Worm (Caenorhabditis elegans): ENCODE measurements around the gene R05D8.11.

DNA sequence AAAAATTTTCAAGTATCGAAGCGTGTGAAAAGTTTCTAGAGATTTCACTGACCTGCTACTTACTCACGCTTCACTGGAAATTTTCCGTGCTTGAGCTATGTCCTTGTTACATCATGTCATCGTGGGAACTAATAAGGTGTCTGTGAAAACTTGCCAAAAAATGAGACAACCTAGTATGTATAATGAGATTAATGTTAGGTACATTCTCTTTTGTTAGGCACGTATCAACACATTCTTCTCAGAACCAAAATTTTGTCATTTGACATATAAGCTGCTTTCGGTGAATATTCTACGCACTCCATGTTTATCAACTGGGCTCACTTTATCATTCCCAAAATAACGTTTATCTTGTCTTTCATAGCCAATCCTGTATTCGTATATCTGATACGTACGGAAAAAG is 6.6 kb downstream of the R05D8.11 start, which contains the start of gene srj-18:
- TF ChIP-seq him-1 (tag; optimal IDR thresholded peaks at IDR 0.05), result no peak
- no peak for TF ChIP-seq dao-5 (tag; optimal IDR thresholded peaks at IDR 0.05)
- TF ChIP-seq W03F9.2 (tag; optimal IDR thresholded peaks at IDR 0.05), result no peak

All from whole organism, L4/young adult.